Worm (Caenorhabditis elegans) whole organism, L1 larva: ENCODE results near the gene T09D3.3.

Experiments used
- elt-3 ChIP-seq, 6 experiments: fragments of 150-350 bp in 1 of 6; sonication (generic microtip); optimal IDR thresholded peaks; 2 replicates each; lab custom pipeline; 2017 to 2018; ENCODE audit warnings: missing biosample characterization in 6 of 6, missing genetic modification characterization in 6 of 6, inconsistent platforms in 1 of 6
- fos-1 ChIP-seq: fragments of 150-350 bp; optimal IDR thresholded peaks from 2 replicates; lab custom pipeline; 2014; ENCODE audit warnings: missing biosample characterization, missing genetic modification characterization
- lin-39 ChIP-seq: fragments of 150-350 bp; optimal IDR thresholded peaks from 2 replicates; lab custom pipeline; 2014; ENCODE audit warnings: missing biosample characterization, missing genetic modification reagents, missing genetic modification characterization
- mdl-1 ChIP-seq, 2 experiments: fragments of 150-350 bp; optimal IDR thresholded peaks; 2 replicates each; lab custom pipeline; 2014 to 2017; ENCODE audit warnings: missing biosample characterization in 2 of 2, missing genetic modification characterization in 2 of 2, inconsistent platforms in 1 of 2
- nhr-90 ChIP-seq: sonication (generic microtip); optimal IDR thresholded peaks from 2 replicates; lab custom pipeline; 2016; ENCODE audit warnings: mild to moderate bottlenecking, missing genetic modification characterization, missing compliant biosample characterization; ENCODE audit not compliant: poor library complexity
- pqm-1 ChIP-seq: sonication (generic microtip); optimal IDR thresholded peaks from 3 replicates; lab custom pipeline; 2017; ENCODE audit warnings: missing biosample characterization, missing genetic modification characterization
- sptf-1 ChIP-seq: fragments of 150-350 bp; optimal IDR thresholded peaks from 2 replicates; lab custom pipeline; 2014; ENCODE audit warnings: missing biosample characterization, missing genetic modification characterization

- TF ChIP-seq elt-3 (tag; optimal IDR thresholded peaks at IDR 0.05; lab: Kevin White, UChicago), result no peak
- no peak for TF ChIP-seq pqm-1 (tag; lab: Kevin White, UChicago)
- no peak for TF ChIP-seq sptf-1
- TF ChIP-seq lin-39 (tag; lab: Kevin White, UChicago), result no peak
- TF ChIP-seq mdl-1 (tag; optimal IDR thresholded peaks at IDR 0.05; lab: Kevin White, UChicago), result no peak
- TF ChIP-seq nhr-90 (tag; lab: Kevin White, UChicago), result no peak
- no peak for TF ChIP-seq fos-1 (tag; lab: Kevin White, UChicago)
These were observed 51.6 kb downstream of the T09D3.3 start for ce11 chrV:5297740-5298139.
